Fruit fly (Drosophila melanogaster) whole organism, adult: ENCODE results near the gene CG9389.

Experiments
- CG11617 ChIP-seq: fragments of 200-800 bp; sonication (Bioruptor generic); optimal IDR thresholded peaks from 2 replicates; lab custom pipeline; 2017; ENCODE audit warnings: mild to moderate bottlenecking, missing biosample characterization, missing genetic modification reagents, missing genetic modification characterization
- CG12768 ChIP-seq: fragments of 200-800 bp; sonication (Bioruptor generic); optimal IDR thresholded peaks from 2 replicates; lab custom pipeline; 2017; ENCODE audit warnings: missing biosample characterization, missing genetic modification characterization, mild to moderate bottlenecking, moderate library complexity, missing genetic modification reagents
- CG14711 ChIP-seq: fragments of 200-800 bp; sonication (Bioruptor generic); optimal IDR thresholded peaks from 2 replicates; lab custom pipeline; 2018; ENCODE audit warnings: missing biosample characterization, mild to moderate bottlenecking, missing genetic modification characterization, moderate library complexity
- CG1620 ChIP-seq: fragments of 200-800 bp; sonication (Bioruptor generic); optimal IDR thresholded peaks from 2 replicates; lab custom pipeline; 2016; ENCODE audit warnings: missing biosample characterization, missing genetic modification characterization
- CG33017 ChIP-seq: fragments of 200-800 bp; sonication (Bioruptor generic); optimal IDR thresholded peaks from 2 replicates; lab custom pipeline; 2018; ENCODE audit warnings: missing biosample characterization, mild to moderate bottlenecking, missing genetic modification characterization, moderate library complexity
- CG5204 ChIP-seq: fragments of 200-800 bp; sonication (Bioruptor generic); optimal IDR thresholded peaks from 2 replicates; lab custom pipeline; 2016; ENCODE audit warnings: missing biosample characterization, missing genetic modification characterization
- CG7045 ChIP-seq: fragments of 200-800 bp; sonication (Bioruptor generic); optimal IDR thresholded peaks from 2 replicates; lab custom pipeline; 2017; ENCODE audit warnings: missing biosample characterization, mild to moderate bottlenecking, missing genetic modification characterization
- CG7101 ChIP-seq: fragments of 200-800 bp; sonication (Bioruptor generic); optimal IDR thresholded peaks from 2 replicates; lab custom pipeline; 2018; ENCODE audit warnings: missing biosample characterization, mild to moderate bottlenecking, missing genetic modification characterization, moderate library complexity
- Clk ChIP-seq: fragments of 200-800 bp; sonication (Bioruptor generic); optimal IDR thresholded peaks from 2 replicates; lab custom pipeline; 2017; ENCODE audit warnings: missing biosample characterization, missing genetic modification characterization
- Crg-1 ChIP-seq: fragments of 200-800 bp; sonication (Bioruptor generic); optimal IDR thresholded peaks from 2 replicates; lab custom pipeline; 2016; ENCODE audit warnings: missing biosample characterization, missing genetic modification characterization
- Hr96 ChIP-seq: fragments of 200-800 bp; sonication (Bioruptor generic); optimal IDR thresholded peaks from 2 replicates; lab custom pipeline; 2016; ENCODE audit warnings: missing biosample characterization, missing genetic modification characterization
- Mnt ChIP-seq: fragments of 200-800 bp; sonication (Bioruptor generic); optimal IDR thresholded peaks from 2 replicates; lab custom pipeline; 2016; ENCODE audit warnings: missing biosample characterization, mild to moderate bottlenecking, missing genetic modification characterization
- bab1 ChIP-seq: fragments of 200-800 bp; sonication (Bioruptor generic); optimal IDR thresholded peaks from 3 replicates; lab custom pipeline; 2019; ENCODE audit warnings: missing biosample characterization, mild to moderate bottlenecking, missing genetic modification characterization, moderate library complexity
- cic ChIP-seq: fragments of 200-800 bp; sonication (Bioruptor generic); optimal IDR thresholded peaks from 2 replicates; lab custom pipeline; 2017; ENCODE audit warnings: missing biosample characterization, mild to moderate bottlenecking, missing genetic modification characterization, moderate library complexity
- cnc ChIP-seq, 2 experiments: fragments of >200 bp; optimal IDR thresholded peaks; 2 replicates each; lab custom pipeline; 2017
- kay ChIP-seq: fragments of 200-800 bp; sonication (Bioruptor generic); peaks from one replicate; lab custom pipeline; 2016; ENCODE audit warnings: missing biosample characterization, missing genetic modification characterization, borderline replicate concordance
- ovo ChIP-seq: fragments of 200-800 bp; sonication (Bioruptor generic); optimal IDR thresholded peaks from 2 replicates; lab custom pipeline; 2016; ENCODE audit warnings: missing biosample characterization, missing genetic modification characterization
- pad ChIP-seq: fragments of 200-800 bp; sonication (Bioruptor generic); optimal IDR thresholded peaks from 3 replicates; lab custom pipeline; 2017; ENCODE audit warnings: missing biosample characterization, missing genetic modification characterization, mild to moderate bottlenecking, moderate library complexity, missing genetic modification reagents
- tj ChIP-seq: fragments of 200-800 bp; sonication (Bioruptor generic); optimal IDR thresholded peaks from 3 replicates; lab custom pipeline; 2017; ENCODE audit warnings: missing biosample characterization, mild to moderate bottlenecking, missing genetic modification characterization, moderate library complexity
- toe ChIP-seq: fragments of 200-800 bp; sonication (Bioruptor generic); optimal IDR thresholded peaks from 2 replicates; lab custom pipeline; 2016; ENCODE audit warnings: missing biosample characterization, missing genetic modification characterization

CG9389 gene

DNA sequence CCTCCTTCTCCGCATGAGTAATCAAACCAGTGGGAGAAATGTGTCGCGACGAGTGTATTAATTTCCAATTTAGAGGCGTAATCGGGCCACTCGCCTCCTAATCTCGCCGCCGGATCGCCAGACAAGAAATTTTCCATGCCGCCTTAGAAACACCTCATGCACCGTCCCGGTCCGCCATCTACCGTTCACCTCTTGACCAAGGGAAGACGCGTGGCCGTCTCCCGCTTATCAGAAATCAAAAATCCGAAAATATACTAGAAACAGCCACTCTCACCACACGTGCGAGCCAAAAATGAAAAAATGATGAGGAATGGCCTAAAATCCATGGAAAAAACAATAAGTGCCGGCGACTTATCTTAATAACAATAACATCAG, 5.5 kb upstream of the CG9389 start:
- TF ChIP-seq CG12768 (GFP tag; lab: Kevin White, UChicago), result no peak
- TF ChIP-seq CG7101 (tag; lab: Kevin White, UChicago), result no peak
- no peak for TF ChIP-seq CG33017 (tag; lab: Kevin White, UChicago)
- TF ChIP-seq bab1 (GFP tag; lab: Kevin White, UChicago), result no peak
- TF ChIP-seq cnc (optimal IDR thresholded peaks at IDR 0.05; lab: Kevin White, UChicago), result no peak
- TF ChIP-seq CG14711, result no peak
- no peak for TF ChIP-seq CG7045 (GFP tag; lab: Kevin White, UChicago)

DNA sequence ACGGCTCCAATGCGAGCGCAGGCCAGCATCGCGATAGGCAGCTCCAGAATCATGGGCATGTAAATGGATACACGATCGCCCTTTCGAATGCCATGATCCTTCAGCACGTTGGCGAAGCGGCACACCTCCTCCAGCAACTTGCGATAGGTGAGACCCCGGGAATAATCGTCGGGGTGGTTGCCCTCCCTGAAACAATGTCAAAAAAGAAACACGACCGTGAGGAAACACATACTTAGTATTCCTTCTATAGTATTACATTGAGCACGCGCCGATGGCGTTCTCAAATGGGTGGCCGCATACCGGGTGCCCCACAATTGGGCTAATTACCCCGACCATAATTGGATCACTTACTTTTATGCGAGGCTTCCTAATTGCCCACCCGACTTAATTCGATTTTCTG, 3.1 kb upstream of the CG9389 start:
- TF ChIP-seq CG33017 (tag; lab: Kevin White, UChicago) (no peak), CG7101 (tag; lab: Kevin White, UChicago) (peak; percentile 5), CG11617 (no peak)

DNA sequence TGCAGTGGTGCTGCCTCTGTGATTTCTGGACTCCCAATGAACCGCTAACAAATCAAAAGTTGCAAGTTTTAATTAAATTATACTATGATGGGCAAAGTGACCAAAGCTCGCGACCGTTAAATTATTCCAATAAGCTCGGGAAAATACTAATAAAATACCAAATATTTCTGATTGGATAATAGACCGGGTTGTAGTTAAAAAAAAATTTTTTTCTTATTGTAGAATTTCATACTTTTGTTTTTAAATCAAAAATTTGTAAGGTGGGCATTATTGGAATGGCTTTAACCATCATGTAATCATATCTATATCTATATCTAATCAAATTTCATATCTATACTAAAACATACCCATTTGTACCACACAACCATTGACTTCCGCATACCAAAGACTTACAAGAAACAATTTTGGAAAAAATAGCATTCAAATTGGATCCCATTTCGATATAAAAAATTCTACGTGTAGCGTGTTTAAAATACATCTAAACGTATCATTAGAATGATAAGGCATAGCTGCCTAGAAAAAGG, 2.5 kb downstream of the CG9389 start, which contains the start of gene CG9391:
Gene CG9391, minus strand, starts transcription at position 474 of the 524 bp plus-strand sequence.
- peak; percentile 5 for TF ChIP-seq CG14711
- TF ChIP-seq tj (GFP tag; lab: Kevin White, UChicago), result no peak
- TF ChIP-seq cic (GFP tag; lab: Kevin White, UChicago), result no peak

DNA sequence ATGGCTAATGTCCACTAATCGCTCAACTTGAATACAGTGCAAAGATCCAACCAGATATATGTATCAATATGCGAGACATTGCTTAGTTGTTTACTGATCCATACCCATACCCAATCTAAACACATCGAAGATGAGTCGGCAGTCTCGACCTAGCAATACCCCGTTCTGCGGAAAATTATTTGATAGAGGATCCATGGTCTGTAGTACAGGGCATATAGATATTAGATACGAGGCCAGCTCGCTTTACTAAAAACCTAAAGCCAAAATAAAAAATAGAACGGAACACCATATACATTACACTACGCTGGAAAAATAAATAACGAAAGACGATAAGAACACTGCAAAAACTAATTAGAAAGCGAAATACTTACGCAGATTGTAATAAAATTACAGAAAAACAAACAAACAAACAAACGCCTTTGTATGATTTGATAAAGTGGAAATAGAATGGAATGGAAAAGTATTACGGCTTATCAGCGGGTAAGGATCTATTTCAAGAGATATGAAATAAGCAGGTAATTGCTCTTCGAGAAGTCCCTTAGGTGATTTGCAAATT, 4.2 kb downstream of the CG9389 start:
- TF ChIP-seq cnc (optimal IDR thresholded peaks at IDR 0.05; lab: Kevin White, UChicago) (no peak), CG14711 (peak; percentile 8), CG11617 (peak; percentile 17), cic (GFP tag; lab: Kevin White, UChicago) (peak; percentile 58), ovo (GFP tag; lab: Kevin White, UChicago) (no peak), CG7101 (tag; lab: Kevin White, UChicago) (peak; percentile 2), CG33017 (tag; lab: Kevin White, UChicago) (peak; percentile 32), toe (no peak), pad (peak; percentile 9), CG12768 (GFP tag; lab: Kevin White, UChicago) (peak; percentile 41), CG7045 (GFP tag; lab: Kevin White, UChicago) (no peak), Clk (GFP tag; lab: Kevin White, UChicago) (no peak)

DNA sequence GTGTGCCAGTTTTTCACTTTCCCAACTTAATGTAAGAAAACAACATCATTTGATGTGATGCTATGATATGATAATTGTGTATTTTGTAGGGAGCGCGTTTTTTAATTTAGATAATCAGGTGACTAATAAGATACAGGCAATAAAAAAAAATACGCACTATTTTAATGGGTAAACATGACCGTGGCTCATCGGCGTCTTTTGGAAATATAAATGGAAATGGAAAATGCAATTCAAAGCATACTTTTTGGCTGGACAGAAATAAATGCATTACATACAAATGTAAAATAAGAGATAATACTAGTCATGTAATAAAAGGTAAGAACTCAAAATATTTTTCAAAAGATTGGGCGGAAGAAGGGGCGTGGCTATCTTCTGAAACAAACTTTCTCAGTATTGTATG, 8.0 kb downstream of the CG9389 start:
- TF ChIP-seq toe (no peak), Hr96 (GFP tag; lab: Kevin White, UChicago) (no peak), CG1620 (GFP tag; lab: Kevin White, UChicago) (no peak), Mnt (GFP tag; lab: Kevin White, UChicago) (no peak), kay (GFP tag; lab: Kevin White, UChicago) (no peak), Clk (GFP tag; lab: Kevin White, UChicago) (no peak), CG33017 (tag; lab: Kevin White, UChicago) (no peak), cnc (optimal IDR thresholded peaks at IDR 0.05; lab: Kevin White, UChicago) (no peak), CG11617 (no peak), ovo (GFP tag; lab: Kevin White, UChicago) (no peak)

DNA sequence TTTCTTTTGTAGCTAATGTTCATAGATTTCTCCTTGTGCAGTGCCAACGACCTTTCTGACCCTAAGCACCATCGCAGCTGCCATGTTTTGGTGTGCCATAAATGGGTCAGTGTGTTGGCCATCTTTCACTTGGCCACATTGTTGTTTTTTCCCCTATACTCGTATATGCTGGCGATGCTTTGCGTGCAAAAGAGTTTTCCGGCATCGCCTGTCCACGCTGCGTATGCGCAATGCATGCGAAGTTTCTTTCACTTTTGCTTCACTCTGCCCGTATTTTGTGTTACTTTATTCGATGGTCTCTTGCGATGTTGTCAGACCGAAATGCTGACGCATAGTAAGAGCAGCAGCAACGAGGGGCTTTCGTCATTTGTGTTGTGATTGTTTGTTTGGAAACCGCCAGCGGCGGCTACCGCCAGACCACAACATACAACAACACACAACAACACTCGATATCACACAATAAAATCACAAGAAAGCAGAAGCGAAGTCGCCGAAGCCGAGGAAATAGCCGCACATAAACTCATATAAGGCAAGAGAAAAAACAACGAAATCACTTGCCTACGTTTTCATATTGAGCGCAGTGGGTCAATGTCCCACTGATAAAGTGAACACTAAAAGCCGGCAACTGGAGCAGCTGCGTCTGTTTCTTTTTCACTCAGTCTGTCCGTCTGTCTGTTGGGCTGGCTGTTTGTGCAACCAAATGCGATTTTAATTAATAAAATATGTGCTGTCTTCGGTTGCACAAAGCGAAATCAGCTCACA, 8.8 kb downstream of the CG9389 start:
- TF ChIP-seq tj (GFP tag; lab: Kevin White, UChicago) (peak; percentile 17), CG14711 (no peak)

DNA sequence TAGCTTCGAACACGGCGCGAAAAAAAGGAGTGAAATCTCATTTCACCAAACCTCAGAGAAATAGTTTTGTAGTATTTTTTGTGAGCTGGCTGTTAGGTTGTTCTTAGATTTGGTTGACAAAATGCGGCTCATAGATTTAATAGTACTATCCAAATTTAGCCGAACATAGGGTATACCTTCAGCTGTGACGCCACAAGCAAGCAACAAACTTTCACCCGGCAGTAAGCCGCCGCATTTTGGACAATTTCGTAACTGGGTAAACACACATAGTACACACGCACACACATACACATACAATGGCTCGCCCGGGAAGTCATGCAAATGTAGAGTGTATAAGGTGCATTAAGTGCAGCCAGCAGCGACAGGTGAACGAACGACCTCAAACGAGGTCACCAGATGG, 11.1 kb downstream of the CG9389 start:
- TF ChIP-seq CG1620 (GFP tag; lab: Kevin White, UChicago) (no peak), CG5204 (GFP tag; lab: Kevin White, UChicago) (no peak), Crg-1 (GFP tag; lab: Kevin White, UChicago) (no peak), pad (no peak), CG11617 (no peak), toe (no peak), Hr96 (GFP tag; lab: Kevin White, UChicago) (no peak)

DNA sequence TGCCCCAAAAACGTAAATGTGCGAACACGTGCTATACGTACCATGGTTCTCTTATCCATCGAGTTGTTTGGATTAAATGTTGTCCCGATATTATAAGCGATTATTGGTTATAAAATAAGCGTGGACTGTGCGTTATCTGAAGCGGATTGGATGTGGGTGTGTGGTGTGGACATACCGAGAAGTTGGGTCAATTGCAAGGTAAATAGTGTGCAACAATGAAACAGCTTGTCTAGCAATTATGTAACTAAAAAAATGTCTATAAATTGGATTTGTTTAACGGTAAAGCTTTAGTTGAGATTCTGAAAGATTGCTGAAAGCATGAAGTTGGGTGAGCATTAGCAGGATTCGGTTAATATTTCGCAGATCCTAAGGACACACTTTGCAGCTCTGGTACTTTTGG, 12.6 kb downstream of the CG9389 start, which contains the start of gene CG43218:
Gene CG43218, plus strand, starts transcription at position 290 of the 400 bp plus-strand sequence.
- TF ChIP-seq toe (no peak), CG7045 (GFP tag; lab: Kevin White, UChicago) (no peak)
